Worm (Caenorhabditis elegans): ENCODE data around the gene pfas-1.
A peak's percentile ranks its signal among the peaks of the same experiment; 100 is the strongest.

Gene pfas-1

DNA sequence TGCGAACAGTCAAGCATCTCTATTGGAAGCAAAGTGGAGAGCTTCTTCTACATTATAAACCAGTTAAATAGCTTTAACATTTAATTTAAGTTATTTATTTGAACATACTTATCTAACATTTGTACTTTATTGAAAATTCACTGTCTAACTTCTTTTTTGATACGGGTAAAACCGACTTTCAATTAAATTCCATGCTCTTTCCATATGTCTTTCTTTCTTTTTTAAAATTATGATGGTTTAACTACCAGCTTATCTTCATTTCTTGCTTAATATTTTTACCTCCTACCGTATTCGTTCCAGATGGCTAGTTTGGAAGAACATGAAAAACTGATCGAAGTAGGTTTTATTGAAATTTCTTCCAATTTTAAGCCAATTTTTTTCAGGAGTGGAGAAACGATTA is 61.6 kb downstream of the pfas-1 start, which contains the start of gene F35G12.12:
F35G12.12 (plus strand) TSS at position 301 of the 400 bp plus-strand sequence.
- TF ChIP-seq W03F9.2 (tag; optimal IDR thresholded peaks at IDR 0.05) (no peak), dao-5 (tag; optimal IDR thresholded peaks at IDR 0.05) (no peak), him-1 (tag; optimal IDR thresholded peaks at IDR 0.05) (no peak)

- TF ChIP-seq him-1 (tag; optimal IDR thresholded peaks at IDR 0.05) (no peak), W03F9.2 (tag; optimal IDR thresholded peaks at IDR 0.05) (peak; percentile 48)
Measured at ce11 chrIII:4578385-4578903, 64.7 kb downstream of the pfas-1 start, which contains the start of the genes sel-5 and wdr-48. TSS of gene sel-5 (minus strand) at chrIII:4578437. TSS of gene wdr-48 (plus strand) at chrIII:4578853.
